Fruit fly (Drosophila melanogaster) Kc167 (cell line): Measurements from ENCODE around the gene CG31013.

ENCODE experiments used
- Myc ChIP-seq: fragments of >200 bp; optimal IDR thresholded peaks from 2 replicates; lab custom pipeline; 2017; ENCODE audit warnings: missing external identifiers
- Sin3A ChIP-seq: fragments of >200 bp; optimal IDR thresholded peaks from 2 replicates; lab custom pipeline; 2018; ENCODE audit warnings: missing external identifiers
- h ChIP-seq: fragments of >200 bp; optimal IDR thresholded peaks from 3 replicates; lab custom pipeline; 2018; ENCODE audit warnings: missing external identifiers
- insv ChIP-seq: fragments of >200 bp; optimal IDR thresholded peaks from 3 replicates; lab custom pipeline; 2018; ENCODE audit warnings: missing external identifiers
- psq ChIP-seq: fragments of >200 bp; optimal IDR thresholded peaks from 2 replicates; lab custom pipeline; 2017; ENCODE audit warnings: missing external identifiers
- ttk ChIP-seq: sonication (Bioruptor generic); optimal IDR thresholded peaks from 2 replicates; lab custom pipeline; 2017; ENCODE audit warnings: missing external identifiers

dm6 chr3R:30621806-30622205 is 23.9 kb downstream of the CG31013 start, which contains the start of gene CG44954:
- TF ChIP-seq psq (no peak), ttk (lab: Kevin White, UChicago) (no peak), insv (lab: Kevin White, UChicago) (no peak), h (lab: Kevin White, UChicago) (no peak), Myc (lab: Kevin White, UChicago) (no peak), Sin3A (lab: Kevin White, UChicago) (no peak)
